Worm (Caenorhabditis elegans): ENCODE measurements around the gene maa-1.

Gene maa-1

DNA sequence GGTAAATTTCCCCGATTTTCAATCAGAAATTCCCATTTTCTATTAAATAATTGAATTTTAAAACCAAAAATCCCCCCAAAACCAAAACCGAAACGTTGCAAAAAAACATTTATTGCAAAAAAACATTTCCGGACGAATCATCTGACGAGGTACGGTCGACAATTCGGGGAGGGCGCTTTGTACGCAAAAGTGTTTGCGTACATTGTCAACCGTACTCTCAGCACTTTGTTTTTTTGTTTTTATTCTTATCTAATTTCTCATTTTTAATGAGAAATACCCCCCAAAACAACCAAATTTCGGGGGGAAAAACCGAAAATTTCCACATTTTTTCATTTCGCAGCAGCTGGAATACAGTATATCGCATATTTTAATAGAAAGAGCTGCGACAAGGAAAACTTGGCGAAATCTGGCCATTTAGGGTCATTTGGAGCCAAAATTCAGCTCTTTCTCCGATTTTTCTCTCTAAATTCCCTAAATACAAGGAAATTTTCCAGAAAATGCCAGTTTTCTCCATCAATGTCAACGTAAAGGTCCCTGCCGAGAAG, 25.4 kb upstream of the maa-1 start, which contains the start of gene mif-1 (continued):
- peak; percentile 89 for TF ChIP-seq hlh-30 (tag; optimal IDR thresholded peaks at IDR 0.05; ENCODE audit: insufficient read depth)
- no peak for TF ChIP-seq ces-1 (GFP tag; optimal IDR thresholded peaks at IDR 0.05)
- no peak for TF ChIP-seq gei-8 (GFP tag; optimal IDR thresholded peaks at IDR 0.05)
- no peak for TF ChIP-seq arid-1 (GFP tag; conservative IDR thresholded peaks at IDR 0.05)
- TF ChIP-seq ceh-44 (GFP tag; IDR thresholded peaks at IDR 0.05) = no peak
- TF ChIP-seq snpc-1.2 (GFP tag; IDR thresholded peaks at IDR 0.05) = no peak
- TF ChIP-seq nhr-41 (GFP tag; IDR thresholded peaks at IDR 0.05) = no peak
- TF ChIP-seq daf-16 (GFP tag; optimal IDR thresholded peaks at IDR 0.05) = no peak
- TF ChIP-seq daf-16 (tag; optimal IDR thresholded peaks at IDR 0.05) = peak; percentile 52
- TF ChIP-seq lim-7 (GFP tag; IDR thresholded peaks at IDR 0.05) = no peak
- TF ChIP-seq aly-2 (tag; optimal IDR thresholded peaks at IDR 0.05) = no peak
- TF ChIP-seq mes-2 (tag; optimal IDR thresholded peaks at IDR 0.05; ENCODE audit: poor library complexity, severe bottlenecking) = peak; percentile 45
- no peak for TF ChIP-seq spr-1 (tag; optimal IDR thresholded peaks at IDR 0.05)
- TF ChIP-seq dmd-6 (GFP tag; IDR thresholded peaks at IDR 0.05) = peak; percentile 19; the same call in 1 of the 2 replicates
- no peak for TF ChIP-seq nhr-111 (GFP tag; optimal IDR thresholded peaks at IDR 0.05)
- peak; percentile 20 for TF ChIP-seq dve-1 (tag; optimal IDR thresholded peaks at IDR 0.05; ENCODE audit: insufficient read depth)
- no peak for TF ChIP-seq cey-2 (tag; optimal IDR thresholded peaks at IDR 0.05; ENCODE audit: borderline replicate concordance, insufficient read depth)
- peak; percentile 64 for TF ChIP-seq aha-1 (tag)
- TF ChIP-seq nhr-77 (tag; optimal IDR thresholded peaks at IDR 0.05) = no peak
- TF ChIP-seq ztf-11 (tag; optimal IDR thresholded peaks at IDR 0.05) = no peak
- no peak for TF ChIP-seq ceh-28 (tag; optimal IDR thresholded peaks at IDR 0.05)
- TF ChIP-seq vab-7 (GFP tag; IDR thresholded peaks at IDR 0.05) = no peak
- TF ChIP-seq mep-1 (tag; optimal IDR thresholded peaks at IDR 0.05) = peak; percentile 26
- no peak for TF ChIP-seq ZK337.2 (GFP tag; IDR thresholded peaks at IDR 0.05)
- TF ChIP-seq F10B5.3 (tag; optimal IDR thresholded peaks at IDR 0.05) = no peak
- no peak for TF ChIP-seq nhr-25 (tag; optimal IDR thresholded peaks at IDR 0.05; ENCODE audit: borderline replicate concordance, insufficient read depth)
- TF ChIP-seq fkh-10 (GFP tag; optimal IDR thresholded peaks at IDR 0.05) = no peak
- TF ChIP-seq Y75B8A.6 (GFP tag; IDR thresholded peaks at IDR 0.05) = no peak
- TF ChIP-seq dmd-9 (GFP tag; IDR thresholded peaks at IDR 0.05) = no peak
- TF ChIP-seq nhr-28 (tag; optimal IDR thresholded peaks at IDR 0.05) = peak; percentile 27
- no peak for TF ChIP-seq mdt-29 (GFP tag; IDR thresholded peaks at IDR 0.05)
- TF ChIP-seq dpl-1 (GFP tag; optimal IDR thresholded peaks at IDR 0.05) = peak; percentile 51
- no peak for TF ChIP-seq Y105C5A.15 (GFP tag; IDR thresholded peaks at IDR 0.05)
- no peak for TF ChIP-seq madf-5 (GFP tag; IDR thresholded peaks at IDR 0.05)

DNA sequence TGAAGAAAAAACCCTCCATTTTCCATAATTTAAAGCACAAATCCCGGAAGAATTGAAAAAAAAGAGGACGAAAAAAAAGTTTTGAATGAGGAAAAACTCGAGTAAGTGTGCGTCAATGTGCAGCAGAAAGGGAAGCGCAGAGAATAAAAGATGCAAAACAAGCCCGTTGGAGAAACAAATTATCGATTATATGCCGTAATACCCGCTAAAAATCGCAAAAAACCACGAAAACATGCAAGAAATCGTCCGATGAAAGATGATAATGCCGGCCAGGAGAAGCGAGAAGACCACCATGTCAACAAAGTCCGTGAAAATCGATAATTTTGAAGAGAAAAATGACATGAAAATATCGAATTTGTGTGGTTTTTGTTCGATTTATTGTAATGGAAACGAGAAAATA, 24.7 kb upstream of the maa-1 start:
- no peak for TF ChIP-seq D1046.2 (GFP tag; IDR thresholded peaks at IDR 0.05)
- TF ChIP-seq hif-1 (tag; optimal IDR thresholded peaks at IDR 0.05) = no peak
- no peak for TF ChIP-seq arid-1 (GFP tag; conservative IDR thresholded peaks at IDR 0.05)
- TF ChIP-seq zfp-3 (GFP tag; conservative IDR thresholded peaks at IDR 0.05) = no peak
- TF ChIP-seq hlh-30 (tag; optimal IDR thresholded peaks at IDR 0.05; ENCODE audit: insufficient read depth) = no peak
- no peak for TF ChIP-seq mep-1 (tag; optimal IDR thresholded peaks at IDR 0.05)
- TF ChIP-seq ceh-28 (tag; optimal IDR thresholded peaks at IDR 0.05) = peak; percentile 48
- peak in 1 of 2 experiments; percentile 9 for TF ChIP-seq lsy-2 (tag; optimal IDR thresholded peaks at IDR 0.05)
- TF ChIP-seq nhr-102 (tag; optimal IDR thresholded peaks at IDR 0.05) = no peak
- no peak for TF ChIP-seq nhr-6 (tag; optimal IDR thresholded peaks at IDR 0.05)
- no peak for TF ChIP-seq zag-1 (tag; optimal IDR thresholded peaks at IDR 0.05)
- TF ChIP-seq ces-1 (GFP tag; optimal IDR thresholded peaks at IDR 0.05) = no peak
- TF ChIP-seq unc-62 (GFP tag; optimal IDR thresholded peaks at IDR 0.05 in 1 of 2) = peak in 1 of 2 experiments; percentile 43
- TF ChIP-seq unc-62 (tag; optimal IDR thresholded peaks at IDR 0.05) = no peak
- no peak for TF ChIP-seq unc-39 (tag; optimal IDR thresholded peaks at IDR 0.05)
- no peak for TF ChIP-seq lir-3 (tag; optimal IDR thresholded peaks at IDR 0.05)
- no peak for TF ChIP-seq zip-11 (GFP tag; IDR thresholded peaks at IDR 0.05)
- TF ChIP-seq nhr-28 (tag; optimal IDR thresholded peaks at IDR 0.05) = no peak
- TF ChIP-seq skn-1 (tag; optimal IDR thresholded peaks at IDR 0.05) = no peak
- TF ChIP-seq dmd-9 (GFP tag; IDR thresholded peaks at IDR 0.05) = no peak
- no peak for TF ChIP-seq lin-39 (tag; optimal IDR thresholded peaks at IDR 0.05)
- TF ChIP-seq ZK337.2 (GFP tag; IDR thresholded peaks at IDR 0.05) = no peak
- no peak for TF ChIP-seq pqm-1 (tag; optimal IDR thresholded peaks at IDR 0.05)
- no peak for TF ChIP-seq F26F4.8 (GFP tag; conservative IDR thresholded peaks at IDR 0.05)
- TF ChIP-seq duxl-1 (tag; optimal IDR thresholded peaks at IDR 0.05; ENCODE audit: poor library complexity) = no peak

Data from whole organism, L4 larva.